Fruit fly (Drosophila melanogaster): ENCODE results near the gene CG45012.

The CG45012 gene

DNA sequence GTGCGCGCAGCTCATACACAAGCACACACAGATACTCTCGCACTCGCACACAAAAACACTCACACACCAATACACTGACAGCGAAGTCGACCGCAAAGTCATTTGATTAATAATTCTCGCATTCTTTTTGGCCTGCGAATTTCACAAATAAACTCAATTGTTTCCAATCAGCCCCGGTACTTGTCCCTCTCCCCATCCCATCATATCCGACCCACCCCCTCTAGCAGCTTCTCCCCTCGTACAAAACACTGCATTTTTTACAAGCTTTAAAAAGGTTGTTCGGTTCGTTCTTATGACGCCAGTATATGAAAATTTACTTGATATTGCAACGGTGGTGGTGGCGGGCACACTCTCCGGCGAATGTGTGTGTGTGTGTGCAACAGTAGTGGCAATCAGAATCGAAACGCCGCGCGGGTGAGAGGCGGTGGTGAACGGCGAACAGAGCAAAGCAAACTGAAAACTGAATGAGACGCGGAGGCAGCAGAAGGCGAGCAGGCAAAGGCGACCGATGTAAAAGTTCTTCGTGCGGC, 26.6 kb upstream of the CG45012 start (continued):
- no peak for TF ChIP-seq CG14710 (tag; optimal IDR thresholded peaks at IDR 0.05)
- no peak for TF ChIP-seq odd (GFP tag; optimal IDR thresholded peaks at IDR 0.05)
- TF ChIP-seq Dfd (GFP tag; optimal IDR thresholded peaks at IDR 0.05): no peak
- TF ChIP-seq Rx (GFP tag; IDR thresholded peaks at IDR 0.05): no peak
- TF ChIP-seq Rfx (GFP tag; IDR thresholded peaks at IDR 0.05): no peak; the same call in 1 of the 2 replicates
- TF ChIP-seq CG7357 (GFP tag; IDR thresholded peaks at IDR 0.05): no peak
- no peak for TF ChIP-seq Sry-β (GFP tag; optimal IDR thresholded peaks at IDR 0.05)
- 0 out of 2 replicates have a peak, but pooled peaks have one; percentile 10 for TF ChIP-seq CG11247 (GFP tag; IDR thresholded peaks at IDR 0.05)
- no peak for TF ChIP-seq peb (GFP tag; IDR thresholded peaks at IDR 0.05)
- TF ChIP-seq CG9215 (GFP tag; IDR thresholded peaks at IDR 0.05): no peak
- TF ChIP-seq bcd (GFP tag; optimal IDR thresholded peaks at IDR 0.05): no peak
- peak in 1 of 2 experiments; percentile 42 for TF ChIP-seq insv (GFP tag; optimal IDR thresholded peaks at IDR 0.05)
- no peak for TF ChIP-seq TFAM (GFP tag; optimal IDR thresholded peaks at IDR 0.05)
- peak; percentile 6 for TF ChIP-seq YL-1 (GFP tag; optimal IDR thresholded peaks at IDR 0.05)
- TF ChIP-seq shn (GFP tag; optimal IDR thresholded peaks at IDR 0.05): peak; percentile 18
- no peak for TF ChIP-seq Bdp1 (GFP tag; optimal IDR thresholded peaks at IDR 0.05)
- TF ChIP-seq grau (tag; optimal IDR thresholded peaks at IDR 0.05): no peak
- no peak for TF ChIP-seq zfh2 (GFP tag; optimal IDR thresholded peaks at IDR 0.05)
- peak; percentile 28 for TF ChIP-seq CG3163 (GFP tag; optimal IDR thresholded peaks at IDR 0.05)
- peak; percentile 24; the same call in 1 of the 2 replicates for TF ChIP-seq ttk (GFP tag; IDR thresholded peaks at IDR 0.05)
- TF ChIP-seq CG8478 (optimal IDR thresholded peaks at IDR 0.05): peak; percentile 80
- TF ChIP-seq HLH54F (GFP tag; optimal IDR thresholded peaks at IDR 0.05): peak; percentile 11
- peak; percentile 9 for TF ChIP-seq Ets97D (GFP tag; optimal IDR thresholded peaks at IDR 0.05)
- TF ChIP-seq sisA (GFP tag; IDR thresholded peaks at IDR 0.05): no peak
- no peak for TF ChIP-seq gt (GFP tag; IDR thresholded peaks at IDR 0.05)
- TF ChIP-seq schlank (tag; optimal IDR thresholded peaks at IDR 0.05): peak; percentile 22
- TF ChIP-seq MESR4 (GFP tag; optimal IDR thresholded peaks at IDR 0.05): peak; percentile 28
- no peak for TF ChIP-seq sqz (GFP tag; optimal IDR thresholded peaks at IDR 0.05)
- TF ChIP-seq CG6683 (GFP tag; optimal IDR thresholded peaks at IDR 0.05): no peak
- peak; percentile 88 for TF ChIP-seq kni (GFP tag; optimal IDR thresholded peaks at IDR 0.05)
- no peak for TF ChIP-seq C15 (GFP tag; IDR thresholded peaks at IDR 0.05)
- TF ChIP-seq btn (GFP tag; optimal IDR thresholded peaks at IDR 0.05): no peak
- TF ChIP-seq CG4360 (GFP tag; IDR thresholded peaks at IDR 0.05): no peak
- no peak for TF ChIP-seq Gsc (GFP tag; IDR thresholded peaks at IDR 0.05)
- TF ChIP-seq CG14441 (GFP tag; IDR thresholded peaks at IDR 0.05): no peak
- TF ChIP-seq CG12391 (tag; optimal IDR thresholded peaks at IDR 0.05): no peak
- TF ChIP-seq CG13287 (GFP tag; IDR thresholded peaks at IDR 0.05; ENCODE audit: partially characterized antibody): 0 out of 2 replicates have a peak, but pooled peaks have one; percentile 38
- no peak for TF ChIP-seq CG17829 (tag; optimal IDR thresholded peaks at IDR 0.05)
- TF ChIP-seq tio (GFP tag; optimal IDR thresholded peaks at IDR 0.05): no peak
- no peak for TF ChIP-seq HLH3B (GFP tag; IDR thresholded peaks at IDR 0.05)
- no peak for TF ChIP-seq da (GFP tag; optimal IDR thresholded peaks at IDR 0.05)
- no peak for TF ChIP-seq Max (GFP tag; optimal IDR thresholded peaks at IDR 0.05)
- peak; percentile 27 for TF ChIP-seq CG15514 (GFP tag; optimal IDR thresholded peaks at IDR 0.05)
- peak; percentile 24; the same call in 1 of the 2 replicates for TF ChIP-seq CG14014 (GFP tag; IDR thresholded peaks at IDR 0.05)
- no peak for TF ChIP-seq CG15601 (tag; optimal IDR thresholded peaks at IDR 0.05)
- TF ChIP-seq rib (GFP tag; IDR thresholded peaks at IDR 0.05): peak; percentile 81; the same call in 1 of the 2 replicates
- TF ChIP-seq CG18262 (tag; optimal IDR thresholded peaks at IDR 0.05): no peak
- TF ChIP-seq CG2120 (GFP tag; optimal IDR thresholded peaks at IDR 0.05): no peak
- peak; percentile 98 for TF ChIP-seq chinmo (GFP tag; IDR thresholded peaks at IDR 0.05; ENCODE audit: partially characterized antibody)
- no peak for TF ChIP-seq Lhr (GFP tag; optimal IDR thresholded peaks at IDR 0.05)
- peak; percentile 78 for TF ChIP-seq HmgZ (tag; optimal IDR thresholded peaks at IDR 0.05)
- no peak; the same call in 1 of the 2 replicates for TF ChIP-seq ranshi (GFP tag; IDR thresholded peaks at IDR 0.05)

All from whole organism, embryonic.